Worm (Caenorhabditis elegans): ENCODE data around the gene K09D9.3.

DNA sequence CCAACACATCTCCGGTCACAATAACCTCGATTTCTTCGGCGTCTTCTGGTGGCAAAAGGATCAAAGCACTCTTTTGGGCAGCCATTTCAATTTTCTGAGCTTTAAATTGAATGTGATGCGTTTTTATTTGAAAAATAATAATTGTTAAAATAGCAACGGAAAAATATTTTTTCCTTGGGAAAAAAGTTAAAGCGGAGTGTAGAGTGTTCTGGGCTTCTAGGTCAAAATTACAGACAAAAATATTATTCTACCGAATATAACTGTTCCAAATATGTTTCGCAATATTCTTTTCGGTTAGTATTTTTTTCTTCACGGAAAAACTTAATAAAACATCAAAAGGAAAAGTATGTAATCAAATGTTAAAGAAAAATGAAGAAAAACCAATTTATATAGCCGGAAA lies 35.7 kb downstream of the K09D9.3 start, which contains the start of gene djr-1.2:
- TF ChIP-seq egl-43 (GFP tag; IDR thresholded peaks at IDR 0.05) = no peak
- no peak for TF ChIP-seq nhr-77 (tag; optimal IDR thresholded peaks at IDR 0.05)
- TF ChIP-seq nhr-42 (GFP tag; IDR thresholded peaks at IDR 0.05) = no peak
- no peak for TF ChIP-seq lim-7 (GFP tag; IDR thresholded peaks at IDR 0.05)
- no peak for TF ChIP-seq rbr-2 (tag; optimal IDR thresholded peaks at IDR 0.05)
- TF ChIP-seq nhr-76 (tag; optimal IDR thresholded peaks at IDR 0.05) = no peak
- no peak for TF ChIP-seq snpc-4 (tag; optimal IDR thresholded peaks at IDR 0.05)
- TF ChIP-seq dpl-1 (GFP tag; optimal IDR thresholded peaks at IDR 0.05) = no peak
- TF ChIP-seq T26A8.4 (GFP tag; IDR thresholded peaks at IDR 0.05) = no peak
- TF ChIP-seq ztf-11 (tag; optimal IDR thresholded peaks at IDR 0.05) = no peak
